Worm (Caenorhabditis elegans) whole organism, late embryonic: Measurements from ENCODE around the gene czw-1.

ENCODE experiments used
- T23F11.4 ChIP-seq: fragments of 200-800 bp; sonication (Bioruptor generic); optimal IDR thresholded peaks from 2 replicates; lab custom pipeline; 2018; ENCODE audit warnings: mild to moderate bottlenecking, missing genetic modification characterization, missing compliant biosample characterization
- ceh-22 ChIP-seq: sonication (generic microtip); optimal IDR thresholded peaks from 2 replicates; lab custom pipeline; 2017; ENCODE audit warnings: missing biosample characterization, missing genetic modification characterization
- ceh-48 ChIP-seq: sonication (generic microtip); optimal IDR thresholded peaks from 2 replicates; lab custom pipeline; 2016; ENCODE audit warnings: missing genetic modification characterization, inconsistent platforms, missing compliant biosample characterization
- ceh-9 ChIP-seq: sonication (generic microtip); optimal IDR thresholded peaks from 2 replicates; lab custom pipeline; 2016; ENCODE audit warnings: mild to moderate bottlenecking, missing genetic modification characterization, inconsistent platforms, missing compliant biosample characterization
- fkh-10 ChIP-seq: fragments of 150-350 bp; optimal IDR thresholded peaks from 2 replicates; lab custom pipeline; 2014; ENCODE audit warnings: missing biosample characterization, missing genetic modification reagents, missing genetic modification characterization
- gmeb-2 ChIP-seq: sonication (generic microtip); optimal IDR thresholded peaks from 2 replicates; lab custom pipeline; 2016; ENCODE audit warnings: missing genetic modification characterization, inconsistent platforms, missing compliant biosample characterization
- pag-3 ChIP-seq: sonication (generic microtip); optimal IDR thresholded peaks from 2 replicates; lab custom pipeline; 2016; ENCODE audit warnings: missing compliant biosample characterization, missing genetic modification characterization, borderline replicate concordance
- pha-4 ChIP-seq: fragments of 150-350 bp; optimal IDR thresholded peaks from 2 replicates; lab custom pipeline; 2018; ENCODE audit warnings: missing biosample characterization, missing genetic modification reagents, missing genetic modification characterization

DNA sequence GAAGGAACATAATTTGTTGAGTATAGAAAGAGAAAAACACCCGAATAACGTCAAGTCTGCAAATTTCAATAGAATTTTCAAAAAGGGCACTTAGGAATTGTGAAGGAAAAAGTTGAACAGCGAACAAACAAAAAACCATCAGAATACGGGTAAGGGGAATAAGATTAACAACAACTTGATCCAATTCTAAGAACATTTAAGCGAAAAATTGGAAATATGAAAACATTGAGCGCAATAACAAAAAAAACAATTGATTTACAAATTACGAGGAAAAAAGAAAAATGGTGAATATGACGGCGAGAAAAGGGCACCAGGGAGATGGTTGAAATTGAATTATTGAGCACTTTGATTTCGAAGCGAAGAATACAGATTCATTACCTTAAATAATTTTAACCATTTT is 29.7 kb downstream of the czw-1 start:
- no peak for TF ChIP-seq ceh-48 (tag; lab: Kevin White, UChicago)
- TF ChIP-seq ceh-22 (tag; lab: Kevin White, UChicago) = no peak
- no peak for TF ChIP-seq pha-4 (tag; lab: Kevin White, UChicago)
- TF ChIP-seq ceh-9 (tag; lab: Kevin White, UChicago) = no peak
- TF ChIP-seq pag-3 (tag; lab: Kevin White, UChicago) = no peak
- TF ChIP-seq gmeb-2 (tag; lab: Kevin White, UChicago) = no peak
- TF ChIP-seq fkh-10 = no peak
- no peak for TF ChIP-seq T23F11.4
